Worm (Caenorhabditis elegans): Measurements from ENCODE around the gene ddi-1.

Gene ddi-1

ce11 chrIV:6524531-6524930 is 1.9 kb downstream of the ddi-1 start, which contains the start of gene C01G5.5:
TSS of gene C01G5.5 (plus strand) at chrIV:6524610.
- TF ChIP-seq unc-62 (GFP tag; optimal IDR thresholded peaks at IDR 0.05) = no peak

DNA sequence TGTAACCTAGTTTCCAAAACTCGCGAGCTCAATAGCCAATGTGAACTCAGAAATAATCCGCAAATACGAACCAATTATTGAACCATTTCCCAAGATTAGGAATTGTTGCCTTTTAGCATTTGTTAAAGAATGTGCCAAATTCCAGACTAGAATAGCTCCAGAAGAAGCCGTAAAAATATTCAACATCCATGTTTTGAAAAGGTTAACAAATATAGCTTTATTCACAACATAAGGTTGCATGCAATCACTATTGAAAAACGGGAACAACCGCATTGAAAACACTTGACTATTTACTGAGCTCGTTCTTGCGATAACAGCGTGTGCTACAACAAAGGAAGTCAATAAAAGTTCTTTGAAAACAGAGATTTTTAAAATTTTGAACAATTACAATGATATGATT is 3.9 kb downstream of the ddi-1 start:
- no peak for TF ChIP-seq unc-62 (GFP tag; optimal IDR thresholded peaks at IDR 0.05)

- TF ChIP-seq unc-62 (GFP tag; optimal IDR thresholded peaks at IDR 0.05) = no peak
Measured at ce11 chrIV:6528202-6528601, 5.5 kb downstream of the ddi-1 start.

- no peak for TF ChIP-seq unc-62 (GFP tag; optimal IDR thresholded peaks at IDR 0.05)
Measured at ce11 chrIV:6529832-6530231, 7.2 kb downstream of the ddi-1 start.

- TF ChIP-seq unc-62 (GFP tag; optimal IDR thresholded peaks at IDR 0.05) = no peak
Measured at ce11 chrIV:6531450-6531849, 8.8 kb downstream of the ddi-1 start, which contains the start of gene C01G5.4. TSS of gene C01G5.4 (plus strand) at chrIV:6531750.

DNA sequence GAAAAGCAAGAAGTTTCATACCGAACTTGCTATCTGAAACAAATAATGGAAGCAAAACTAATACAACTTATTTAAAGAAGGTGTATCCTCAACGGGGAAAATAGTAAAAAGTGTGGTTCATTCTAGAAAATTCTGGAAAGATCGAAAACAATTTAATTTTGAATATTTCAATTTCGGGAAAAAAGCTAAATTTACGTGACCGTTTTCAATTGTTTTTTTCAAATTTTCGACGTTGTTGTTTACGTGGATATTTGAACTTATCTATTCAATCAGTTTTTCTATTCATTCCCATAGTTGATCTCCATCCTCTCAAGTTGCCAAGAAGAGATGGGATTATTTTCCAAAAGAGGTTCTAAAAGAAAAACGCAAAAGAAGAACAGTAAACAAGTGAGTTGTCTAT is 13.2 kb downstream of the ddi-1 start, which contains the start of gene C01G5.3:
Gene C01G5.3, plus strand, starts transcription at position 301 of the 400 bp plus-strand sequence.
- no peak for TF ChIP-seq unc-62 (GFP tag; optimal IDR thresholded peaks at IDR 0.05)

DNA sequence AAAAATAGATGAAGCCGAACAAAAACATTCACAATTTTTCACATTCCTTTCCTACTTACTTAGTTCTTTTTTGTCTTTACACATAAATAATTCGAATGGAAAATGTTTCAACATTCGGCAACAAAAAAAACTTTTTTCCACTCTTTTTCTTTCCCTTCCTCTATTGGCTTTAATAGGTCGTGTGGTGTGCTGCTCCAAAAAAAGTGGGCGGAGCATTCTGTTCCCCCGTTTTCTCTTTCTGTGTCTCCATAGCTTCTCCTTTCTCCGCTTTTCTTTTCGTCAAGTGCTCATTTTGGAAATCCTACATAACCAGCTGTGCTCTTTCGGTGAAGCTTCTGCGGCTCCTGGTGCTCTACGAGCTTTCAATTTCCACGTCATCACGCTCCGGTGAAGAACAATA is 18.8 kb downstream of the ddi-1 start, which contains the start of gene C01G5.25:
Gene C01G5.25, plus strand, starts transcription at position 250 of the 400 bp plus-strand sequence.
- TF ChIP-seq unc-62 (GFP tag; optimal IDR thresholded peaks at IDR 0.05) = no peak

DNA sequence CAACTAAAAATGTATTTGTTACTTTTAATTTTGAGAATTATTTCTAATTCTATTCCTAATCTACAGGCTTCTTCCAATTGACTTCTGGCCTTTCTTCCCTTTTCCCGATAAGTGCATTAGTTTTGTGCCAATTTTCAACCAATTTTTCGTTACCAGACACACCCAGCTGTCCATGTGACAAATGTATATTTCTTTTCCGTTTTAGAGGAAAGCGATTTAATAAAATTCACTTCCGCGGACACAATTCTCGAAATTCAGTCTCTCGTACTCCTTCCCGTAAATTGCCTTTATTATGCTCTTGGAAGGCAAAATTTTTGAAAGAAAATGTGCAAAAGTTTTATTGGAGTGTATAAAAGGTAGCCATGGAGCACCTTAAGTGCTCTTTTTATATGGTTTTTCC is 20.3 kb downstream of the ddi-1 start:
- TF ChIP-seq unc-62 (GFP tag; optimal IDR thresholded peaks at IDR 0.05) = no peak

ce11 chrIV:6547397-6547796 is 24.7 kb downstream of the ddi-1 start:
- no peak for TF ChIP-seq unc-62 (GFP tag; optimal IDR thresholded peaks at IDR 0.05)

DNA sequence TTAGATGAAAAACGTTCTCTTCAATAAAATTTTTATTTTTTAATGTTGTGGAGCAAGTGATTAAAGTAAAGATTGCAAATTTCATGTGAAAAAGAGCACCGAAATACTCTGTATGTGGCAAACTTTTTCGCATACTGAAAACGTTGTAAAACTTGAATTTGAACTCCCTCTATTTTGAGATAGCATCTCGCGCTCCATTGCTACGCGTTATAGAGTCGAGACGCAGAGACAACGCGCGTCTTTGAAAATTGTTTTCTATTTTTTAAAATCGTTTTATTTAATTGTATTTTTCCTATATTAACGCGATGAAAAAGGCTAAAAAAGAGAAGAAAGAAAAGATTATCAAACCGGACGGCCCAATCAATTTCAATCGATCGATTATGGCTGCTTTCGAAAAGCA is 25.9 kb downstream of the ddi-1 start, which contains the start of gene fan-1:
Gene fan-1, plus strand, starts transcription at position 78 of the 400 bp plus-strand sequence.
- no peak for TF ChIP-seq unc-62 (GFP tag; optimal IDR thresholded peaks at IDR 0.05)

ce11 chrIV:6552036-6552435 is 29.4 kb downstream of the ddi-1 start:
- TF ChIP-seq unc-62 (GFP tag; optimal IDR thresholded peaks at IDR 0.05) = no peak

ce11 chrIV:6554865-6555264 is 32.2 kb downstream of the ddi-1 start:
- TF ChIP-seq unc-62 (GFP tag; optimal IDR thresholded peaks at IDR 0.05) = no peak

DNA sequence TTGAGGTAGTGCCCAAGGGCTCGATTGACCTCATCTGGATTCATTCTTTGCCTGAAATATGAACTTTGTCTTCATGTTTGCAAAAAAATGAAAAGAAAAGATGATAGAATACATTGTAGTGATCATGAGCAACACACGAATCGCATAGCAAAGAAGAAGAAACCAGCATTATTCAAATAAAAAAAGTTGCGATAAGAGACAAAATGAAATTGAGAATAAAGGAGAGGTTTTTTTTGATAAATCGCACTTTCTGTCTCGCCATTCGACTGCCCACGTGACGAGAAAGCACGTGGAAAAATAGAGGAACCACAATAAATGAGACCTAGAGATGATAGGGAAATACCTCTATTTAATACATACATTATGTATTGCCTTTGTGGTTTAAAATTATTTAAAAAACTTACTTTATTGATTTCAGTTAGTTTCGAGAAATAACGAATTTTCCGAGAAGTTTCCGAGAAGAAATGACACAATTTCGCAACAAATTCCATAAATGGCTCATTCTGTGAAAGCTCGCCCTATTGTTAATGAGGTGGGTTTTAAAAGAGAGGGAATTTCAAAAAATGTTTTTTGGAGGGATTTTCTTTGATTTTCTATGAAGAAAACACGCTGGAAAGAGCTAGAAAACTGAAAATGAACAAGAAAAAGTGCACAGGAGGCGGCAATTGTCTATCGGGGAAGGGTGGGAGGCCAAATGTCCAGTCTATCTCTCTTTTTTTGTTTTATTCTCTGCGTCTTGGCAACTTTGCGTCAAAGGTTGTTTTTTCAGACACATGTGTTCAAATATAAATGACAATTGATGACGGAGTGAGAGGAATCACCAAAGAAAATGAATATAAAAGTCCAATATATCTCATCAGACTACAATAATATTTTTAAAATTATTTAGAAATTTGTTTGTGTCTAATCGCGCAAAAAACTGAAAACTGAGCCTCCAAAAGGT is 33.0 kb downstream of the ddi-1 start, which contains the start of gene paqr-1:
Gene paqr-1, minus strand, starts transcription at position 51 of the 943 bp plus-strand sequence.
- TF ChIP-seq unc-62 (GFP tag; optimal IDR thresholded peaks at IDR 0.05) = no peak

- TF ChIP-seq unc-62 (GFP tag; optimal IDR thresholded peaks at IDR 0.05) = no peak
Measured at ce11 chrIV:6556624-6557368, 34.1 kb downstream of the ddi-1 start, which contains the start of gene try-3. TSS of gene try-3 (plus strand) at chrIV:6557155.

DNA sequence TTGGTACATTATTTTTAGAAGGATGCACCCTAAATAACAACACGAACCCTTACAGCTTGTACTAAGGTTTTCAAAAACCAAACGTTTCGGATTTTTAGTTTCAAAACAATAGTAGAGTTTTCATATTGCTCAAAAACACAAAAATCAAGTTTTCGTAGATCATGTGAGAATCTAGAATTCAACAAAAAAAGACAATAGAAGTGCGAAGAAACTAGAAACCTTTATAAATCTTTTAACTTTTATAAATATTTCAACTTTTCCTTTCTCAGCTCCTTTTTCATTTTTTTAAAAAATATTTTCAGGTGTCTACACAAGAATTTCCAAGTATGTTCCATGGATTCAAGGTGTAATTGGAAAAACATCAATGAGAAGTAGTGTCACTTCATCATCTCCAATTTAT is 37.8 kb downstream of the ddi-1 start, which contains the start of gene best-9:
Gene best-9, plus strand, starts transcription at position 301 of the 400 bp plus-strand sequence.
- TF ChIP-seq unc-62 (GFP tag; optimal IDR thresholded peaks at IDR 0.05) = no peak

- TF ChIP-seq unc-62 (GFP tag; optimal IDR thresholded peaks at IDR 0.05) = no peak
Measured at ce11 chrIV:6562039-6562438, 39.4 kb downstream of the ddi-1 start.

Measured in whole organism, dauer.